Fruit fly (Drosophila melanogaster) whole organism, embryonic: ENCODE measurements around the gene MED15.

ENCODE experiments used
- Abd-B ChIP-seq: fragments of 200-800 bp; sonication (Bioruptor generic); optimal IDR thresholded peaks from 2 replicates; lab custom pipeline; 2018; ENCODE audit warnings: missing biosample characterization, mild to moderate bottlenecking, missing genetic modification characterization, moderate library complexity
- Atf-2 ChIP-seq: fragments of 200-800 bp; sonication (Bioruptor generic); optimal IDR thresholded peaks from 2 replicates; lab custom pipeline; 2016; ENCODE audit warnings: missing biosample characterization, missing genetic modification characterization
- Atf3 ChIP-seq: fragments of 200-800 bp; sonication (Bioruptor generic); optimal IDR thresholded peaks from 3 replicates; lab custom pipeline; 2016; ENCODE audit warnings: missing biosample characterization, missing genetic modification characterization
- B-H2 ChIP-seq: fragments of 200-800 bp; sonication (Bioruptor generic); optimal IDR thresholded peaks from 2 replicates; lab custom pipeline; 2018; ENCODE audit warnings: missing biosample characterization, mild to moderate bottlenecking, missing genetic modification characterization
- CG1024 ChIP-seq: fragments of 200-800 bp; sonication (Bioruptor generic); IDR thresholded peaks from 2 replicates; pipeline ENCODE4 v1.3.6; 2022; ENCODE audit warnings: missing biosample characterization, missing genetic modification characterization
- CG10267 ChIP-seq: fragments of 200-800 bp; sonication (Bioruptor generic); optimal IDR thresholded peaks from 2 replicates; lab custom pipeline; 2018; ENCODE audit warnings: missing biosample characterization, mild to moderate bottlenecking, missing genetic modification characterization, moderate library complexity
- CG10274 ChIP-seq: fragments of 200-800 bp; sonication (Bioruptor generic); optimal IDR thresholded peaks from 3 replicates; lab custom pipeline; 2017; ENCODE audit warnings: missing biosample characterization, mild to moderate bottlenecking, missing genetic modification characterization
- CG11093 ChIP-seq: fragments of 200-800 bp; sonication (Bioruptor generic); IDR thresholded peaks from 3 replicates; pipeline ENCODE4 v1.3.6; 2022; ENCODE audit warnings: missing biosample characterization, missing genetic modification characterization
- CG12391 ChIP-seq: fragments of 200-800 bp; sonication (Bioruptor generic); optimal IDR thresholded peaks from 3 replicates; lab custom pipeline; 2018; ENCODE audit warnings: missing biosample characterization, mild to moderate bottlenecking, missing genetic modification characterization, moderate library complexity
- CG14965 ChIP-seq: fragments of 200-800 bp; sonication (Bioruptor generic); optimal IDR thresholded peaks from 2 replicates; lab custom pipeline; 2016; ENCODE audit warnings: missing biosample characterization, missing genetic modification characterization, borderline replicate concordance
- CG16863 ChIP-seq: fragments of 200-800 bp; sonication (Bioruptor generic); optimal IDR thresholded peaks from 3 replicates; lab custom pipeline; 2016; ENCODE audit warnings: missing biosample characterization, missing genetic modification characterization
- CG17802 ChIP-seq: fragments of 200-800 bp; sonication (Bioruptor generic); optimal IDR thresholded peaks from 2 replicates; lab custom pipeline; 2018; ENCODE audit warnings: missing biosample characterization, mild to moderate bottlenecking, missing genetic modification characterization, moderate library complexity
- CG18619 ChIP-seq: fragments of 200-800 bp; sonication (Bioruptor generic); optimal IDR thresholded peaks from 3 replicates; lab custom pipeline; 2017; ENCODE audit warnings: missing biosample characterization, mild to moderate bottlenecking, missing genetic modification characterization
- CG2712 ChIP-seq: fragments of 200-800 bp; optimal IDR thresholded peaks from 3 replicates; lab custom pipeline; 2019; ENCODE audit warnings: missing biosample characterization, mild to moderate bottlenecking, missing genetic modification characterization, moderate library complexity
- CG31365 ChIP-seq: fragments of 200-800 bp; sonication (Bioruptor generic); optimal IDR thresholded peaks from 2 replicates; lab custom pipeline; 2018; ENCODE audit warnings: missing biosample characterization, mild to moderate bottlenecking, missing genetic modification characterization
- CG31441 ChIP-seq: fragments of 200-800 bp; sonication (Bioruptor generic); IDR thresholded peaks from 2 replicates; pipeline ENCODE4 v1.3.6; 2022; ENCODE audit warnings: missing biosample characterization, missing genetic modification characterization
- CG3847 ChIP-seq: fragments of 200-800 bp; sonication (Bioruptor generic); IDR thresholded peaks from 2 replicates; pipeline ENCODE4 v1.3.6; 2022; ENCODE audit warnings: missing biosample characterization, missing genetic modification characterization
- CG3995 ChIP-seq: fragments of 200-800 bp; sonication (Bioruptor generic); optimal IDR thresholded peaks from 3 replicates; lab custom pipeline; 2016; ENCODE audit warnings: missing biosample characterization, missing genetic modification characterization
- CG42726 ChIP-seq: fragments of 200-800 bp; sonication (Bioruptor generic); IDR thresholded peaks from 2 replicates; pipeline ENCODE4 v1.3.6; 2022; ENCODE audit warnings: missing biosample characterization, missing genetic modification characterization; ENCODE audit not compliant: partially characterized antibody
- CG4707 ChIP-seq: fragments of 200-800 bp; sonication (Bioruptor generic); optimal IDR thresholded peaks from 2 replicates; lab custom pipeline; 2018; ENCODE audit warnings: missing biosample characterization, mild to moderate bottlenecking, missing genetic modification characterization, moderate library complexity
- CG9797 ChIP-seq: fragments of 200-800 bp; sonication (Bioruptor generic); optimal IDR thresholded peaks from 3 replicates; lab custom pipeline; 2018; ENCODE audit warnings: missing biosample characterization, mild to moderate bottlenecking, missing genetic modification characterization
- CrebB ChIP-seq: fragments of 200-800 bp; sonication (Bioruptor generic); optimal IDR thresholded peaks from 3 replicates; lab custom pipeline; 2018; ENCODE audit warnings: missing biosample characterization, mild to moderate bottlenecking, missing genetic modification characterization
- D ChIP-seq, 2 experiments: fragments of 200-800 bp in 1 of 2; fragments of >200 bp in 1 of 2; sonication (Bioruptor generic) in 1 of 2; optimal IDR thresholded peaks; 2 replicates in 1 of 2; 3 replicates in 1 of 2; lab custom pipeline; 2017; ENCODE audit warnings: mild to moderate bottlenecking in 1 of 2, missing biosample characterization in 1 of 2, missing genetic modification characterization in 1 of 2, missing genetic modification reagents in 1 of 2
- Dp ChIP-seq: fragments of 200-800 bp; sonication (Bioruptor generic); optimal IDR thresholded peaks from 2 replicates; lab custom pipeline; 2018; ENCODE audit warnings: missing biosample characterization, mild to moderate bottlenecking, missing genetic modification characterization, moderate library complexity
- HLH4C ChIP-seq: fragments of 200-800 bp; sonication (Bioruptor generic); IDR thresholded peaks from 3 replicates; pipeline ENCODE4 v1.3.6; 2022; ENCODE audit warnings: missing biosample characterization, missing genetic modification characterization; ENCODE audit not compliant: partially characterized antibody
- Mad ChIP-seq: fragments of 200-800 bp; sonication (Bioruptor generic); optimal IDR thresholded peaks from 2 replicates; lab custom pipeline; 2016; ENCODE audit warnings: missing biosample characterization, missing genetic modification characterization
- Mes4 ChIP-seq: fragments of 200-800 bp; sonication (Bioruptor generic); optimal IDR thresholded peaks from 2 replicates; lab custom pipeline; 2016; ENCODE audit warnings: missing biosample characterization, missing genetic modification characterization
- NC2β ChIP-seq: fragments of 200-800 bp; sonication (Bioruptor generic); optimal IDR thresholded peaks from 2 replicates; lab custom pipeline; 2016; ENCODE audit warnings: missing biosample characterization, missing genetic modification characterization
- cg ChIP-seq: fragments of 200-800 bp; sonication (Bioruptor generic); optimal IDR thresholded peaks from 3 replicates; lab custom pipeline; 2019; ENCODE audit warnings: missing biosample characterization, mild to moderate bottlenecking, missing genetic modification characterization, moderate library complexity
- fd102C ChIP-seq: fragments of 200-800 bp; sonication (Bioruptor generic); optimal IDR thresholded peaks from 2 replicates; lab custom pipeline; 2018; ENCODE audit warnings: missing biosample characterization, mild to moderate bottlenecking, missing genetic modification characterization, moderate library complexity
- gce ChIP-seq: fragments of 200-800 bp; sonication (Bioruptor generic); IDR thresholded peaks from 3 replicates; pipeline ENCODE4 v1.3.6; 2022; ENCODE audit warnings: missing biosample characterization, missing genetic modification characterization
- grn ChIP-seq: fragments of 200-800 bp; sonication (Bioruptor generic); optimal IDR thresholded peaks from 3 replicates; lab custom pipeline; 2017; ENCODE audit warnings: missing biosample characterization, missing genetic modification characterization
- kah ChIP-seq: fragments of 200-800 bp; sonication (Bioruptor generic); optimal IDR thresholded peaks from 2 replicates; lab custom pipeline; 2018; ENCODE audit warnings: missing biosample characterization, mild to moderate bottlenecking, missing genetic modification characterization
- knrl ChIP-seq: fragments of 200-800 bp; sonication (Bioruptor generic); IDR thresholded peaks from 3 replicates; pipeline ENCODE4 v1.3.6; 2022; ENCODE audit warnings: missing biosample characterization, missing genetic modification characterization; ENCODE audit not compliant: partially characterized antibody
- lov ChIP-seq, 2 experiments: fragments of 200-800 bp in 1 of 2; fragments of >200 bp in 1 of 2; sonication (Bioruptor generic) in 1 of 2; IDR thresholded peaks in 1 of 2; optimal IDR thresholded peaks in 1 of 2; 2 replicates in 1 of 2; 3 replicates in 1 of 2; pipeline versions ENCODE4 v1.3.6 to Lab custom; 2017 to 2022; ENCODE audit warnings: missing biosample characterization in 1 of 2, missing genetic modification characterization in 1 of 2
- luna ChIP-seq: fragments of 200-800 bp; sonication (Bioruptor generic); optimal IDR thresholded peaks from 2 replicates; lab custom pipeline; 2016; ENCODE audit warnings: missing biosample characterization, missing genetic modification characterization
- maf-S ChIP-seq: fragments of 200-800 bp; sonication (Bioruptor generic); optimal IDR thresholded peaks from 2 replicates; lab custom pipeline; 2016; ENCODE audit warnings: missing biosample characterization, missing genetic modification characterization
- mam ChIP-seq: fragments of 200-800 bp; sonication (Bioruptor generic); optimal IDR thresholded peaks from 3 replicates; lab custom pipeline; 2016; ENCODE audit warnings: missing biosample characterization, missing genetic modification characterization
- otp ChIP-seq: fragments of 200-800 bp; sonication (Bioruptor generic); IDR thresholded peaks from 3 replicates; pipeline ENCODE4, ENCODE4 v1.3.6; 2022; ENCODE audit warnings: missing biosample characterization, missing genetic modification characterization
- pb ChIP-seq: fragments of 200-800 bp; sonication (Bioruptor generic); optimal IDR thresholded peaks from 3 replicates; lab custom pipeline; 2016; ENCODE audit warnings: missing biosample characterization, missing genetic modification characterization
- psq ChIP-seq: fragments of 200-800 bp; sonication (Bioruptor generic); optimal IDR thresholded peaks from 2 replicates; lab custom pipeline; 2017; ENCODE audit warnings: missing biosample characterization, missing genetic modification characterization
- pzg ChIP-seq: fragments of 200-800 bp; sonication (Bioruptor generic); optimal IDR thresholded peaks from 3 replicates; lab custom pipeline; 2018; ENCODE audit warnings: missing biosample characterization, mild to moderate bottlenecking, missing genetic modification characterization, moderate library complexity
- ro ChIP-seq: fragments of 200-800 bp; sonication (Bioruptor generic); IDR thresholded peaks from 2 replicates; pipeline ENCODE4 v1.3.6; 2022; ENCODE audit warnings: missing biosample characterization, missing genetic modification characterization
- salm ChIP-seq: fragments of 200-800 bp; sonication (Bioruptor generic); optimal IDR thresholded peaks from 2 replicates; lab custom pipeline; 2018; ENCODE audit warnings: missing biosample characterization, mild to moderate bottlenecking, missing genetic modification characterization
- slbo ChIP-seq: fragments of 200-800 bp; sonication (Bioruptor generic); IDR thresholded peaks from 2 replicates; pipeline ENCODE4 v1.3.6; 2022; ENCODE audit warnings: missing biosample characterization, missing genetic modification characterization
- sna ChIP-seq: fragments of 200-800 bp; sonication (Bioruptor generic); IDR thresholded peaks from 2 replicates; pipeline ENCODE4 v1.3.6; 2022; ENCODE audit warnings: missing biosample characterization, missing genetic modification characterization; ENCODE audit not compliant: partially characterized antibody
- sqz ChIP-seq: fragments of 200-800 bp; sonication (Bioruptor generic); optimal IDR thresholded peaks from 3 replicates; lab custom pipeline; 2018; ENCODE audit warnings: missing biosample characterization, mild to moderate bottlenecking, missing genetic modification characterization
- stc ChIP-seq: fragments of 200-800 bp; sonication (Bioruptor generic); IDR thresholded peaks from 2 replicates; pipeline ENCODE4 v1.3.6; 2022; ENCODE audit warnings: missing biosample characterization, missing genetic modification characterization

The MED15 gene

dm6 chr2L:479483-480195, 6.8 kb downstream of the MED15 start, which contains the start of gene cbt (continued):
- TF ChIP-seq maf-S (GFP tag; lab: Kevin White, UChicago) (peak; percentile 98), cg (peak; percentile 91), slbo (GFP tag; lab: Robert Waterston, UW) (no peak), CG17802 (tag; lab: Kevin White, UChicago) (peak; percentile 89), CG16863 (peak; percentile 98), CG10274 (GFP tag; lab: Kevin White, UChicago) (peak; percentile 94), Abd-B (GFP tag; lab: Kevin White, UChicago) (peak; percentile 96), CG11093 (GFP tag; lab: Robert Waterston, UW) (peak; percentile 95), mam (peak; percentile 98), CG9797 (peak; percentile 41), B-H2 (GFP tag; lab: Kevin White, UChicago) (peak; percentile 95), CG42726 (GFP tag; lab: Robert Waterston, UW) (no peak), CG14965 (GFP tag; lab: Kevin White, UChicago) (peak; percentile 86), CG3995 (GFP tag; lab: Kevin White, UChicago) (peak; percentile 75), pb (GFP tag; lab: Kevin White, UChicago) (peak; percentile 97), Atf3 (GFP tag; lab: Kevin White, UChicago) (peak; percentile 98), lov (optimal IDR thresholded peaks at IDR 0.05; lab: Kevin White, UChicago) (no peak), lov (GFP tag; IDR thresholded peaks at IDR 0.05; lab: Robert Waterston, UW) (no peak), salm (tag; lab: Kevin White, UChicago) (peak; percentile 95), CG10267 (tag; lab: Kevin White, UChicago) (peak; percentile 93), Mad (GFP tag; lab: Kevin White, UChicago) (peak; percentile 97), CG2712 (peak; percentile 98), ro (GFP tag; lab: Robert Waterston, UW) (no peak), pzg (peak; percentile 30), CG31365 (peak; percentile 91), sqz (GFP tag; lab: Kevin White, UChicago) (peak; percentile 91), luna (peak; percentile 95), sna (no peak), CrebB (tag; lab: Kevin White, UChicago) (peak; percentile 96), CG31441 (GFP tag; lab: Robert Waterston, UW) (no peak), gce (GFP tag; lab: Robert Waterston, UW) (no peak), CG12391 (peak; percentile 98), NC2β (GFP tag; lab: Kevin White, UChicago) (peak; percentile 98), Atf-2 (GFP tag; lab: Kevin White, UChicago) (peak; percentile 97), CG4707 (GFP tag; lab: Kevin White, UChicago) (peak; percentile 88), Mes4 (peak; percentile 98), stc (GFP tag; lab: Robert Waterston, UW) (no peak), psq (peak; percentile 92), CG3847 (no peak), CG18619 (GFP tag; lab: Kevin White, UChicago) (peak; percentile 96), grn (GFP tag; lab: Kevin White, UChicago) (peak; percentile 37), fd102C (GFP tag; lab: Kevin White, UChicago) (peak; percentile 80), otp (no peak), Dp (GFP tag; lab: Kevin White, UChicago) (peak; percentile 17), D (optimal IDR thresholded peaks at IDR 0.05; lab: Kevin White, UChicago) (no peak), D (GFP tag; optimal IDR thresholded peaks at IDR 0.05; lab: Kevin White, UChicago) (peak; percentile 96), CG1024 (GFP tag; lab: Robert Waterston, UW) (no peak), knrl (GFP tag; lab: Robert Waterston, UW) (no peak), kah (GFP tag; lab: Kevin White, UChicago) (peak; percentile 80), HLH4C (no peak)
